Fruit fly (Drosophila melanogaster) whole organism, embryonic: Measurements from ENCODE around the gene CG8891.

Experiments used
- Abd-B ChIP-seq: fragments of 200-800 bp; sonication (Bioruptor generic); optimal IDR thresholded peaks from 2 replicates; lab custom pipeline; 2018; ENCODE audit warnings: missing biosample characterization, mild to moderate bottlenecking, missing genetic modification characterization, moderate library complexity
- Antp ChIP-seq: fragments of 200-800 bp; sonication (Bioruptor generic); optimal IDR thresholded peaks from 3 replicates; lab custom pipeline; 2016; ENCODE audit warnings: missing biosample characterization, missing genetic modification characterization
- CG10654 ChIP-seq: fragments of 200-800 bp; sonication (Bioruptor generic); optimal IDR thresholded peaks from 2 replicates; lab custom pipeline; 2016; ENCODE audit warnings: missing biosample characterization, missing genetic modification characterization
- CG11696 ChIP-seq: fragments of 200-800 bp; sonication (Bioruptor generic); IDR thresholded peaks from 2 replicates; pipeline ENCODE4 v1.3.6; 2022; ENCODE audit warnings: missing biosample characterization, missing genetic modification characterization
- CG12155 ChIP-seq: fragments of 200-800 bp; sonication (Bioruptor generic); optimal IDR thresholded peaks from 3 replicates; lab custom pipeline; 2016; ENCODE audit warnings: missing biosample characterization, missing genetic modification characterization
- CG12391 ChIP-seq: fragments of 200-800 bp; sonication (Bioruptor generic); optimal IDR thresholded peaks from 3 replicates; lab custom pipeline; 2018; ENCODE audit warnings: missing biosample characterization, mild to moderate bottlenecking, missing genetic modification characterization, moderate library complexity
- CG13624 ChIP-seq: fragments of 200-800 bp; sonication (Bioruptor generic); optimal IDR thresholded peaks from 2 replicates; lab custom pipeline; 2016; ENCODE audit warnings: missing biosample characterization, missing genetic modification characterization
- CG15479 ChIP-seq: fragments of 200-800 bp; sonication (Bioruptor generic); optimal IDR thresholded peaks from 3 replicates; lab custom pipeline; 2019; ENCODE audit warnings: missing biosample characterization, mild to moderate bottlenecking, missing genetic modification characterization, moderate library complexity
- CG15514 ChIP-seq: fragments of 200-800 bp; sonication (Bioruptor generic); optimal IDR thresholded peaks from 3 replicates; lab custom pipeline; 2017; ENCODE audit warnings: missing biosample characterization, missing genetic modification characterization, mild to moderate bottlenecking, moderate library complexity, missing genetic modification reagents
- CG17829 ChIP-seq: fragments of 200-800 bp; optimal IDR thresholded peaks from 2 replicates; lab custom pipeline; 2019; ENCODE audit warnings: missing biosample characterization, mild to moderate bottlenecking, missing genetic modification characterization, moderate library complexity
- CG18262 ChIP-seq: fragments of 200-800 bp; optimal IDR thresholded peaks from 3 replicates; lab custom pipeline; 2019; ENCODE audit warnings: missing biosample characterization, mild to moderate bottlenecking, missing genetic modification characterization, moderate library complexity
- CG30403 ChIP-seq: fragments of 200-800 bp; sonication (Bioruptor generic); optimal IDR thresholded peaks from 3 replicates; lab custom pipeline; 2016; ENCODE audit warnings: missing biosample characterization, missing genetic modification characterization
- CG34224 ChIP-seq: fragments of 200-800 bp; sonication (Bioruptor generic); IDR thresholded peaks from 3 replicates; pipeline ENCODE4 v1.3.6; 2022; ENCODE audit warnings: missing biosample characterization, missing genetic modification characterization; ENCODE audit not compliant: partially characterized antibody
- CG6175 ChIP-seq: fragments of 200-800 bp; sonication (Bioruptor generic); IDR thresholded peaks from 3 replicates; pipeline ENCODE4 v1.3.6; 2022; ENCODE audit warnings: missing biosample characterization, missing genetic modification characterization
- CG7928 ChIP-seq: fragments of 200-800 bp; sonication (Bioruptor generic); optimal IDR thresholded peaks from 2 replicates; lab custom pipeline; 2017; ENCODE audit warnings: missing biosample characterization, mild to moderate bottlenecking, missing genetic modification characterization
- CG7987 ChIP-seq: fragments of 200-800 bp; sonication (Bioruptor generic); optimal IDR thresholded peaks from 2 replicates; lab custom pipeline; 2018; ENCODE audit warnings: missing biosample characterization, mild to moderate bottlenecking, missing genetic modification characterization, moderate library complexity
- CG9727 ChIP-seq: fragments of 200-800 bp; sonication (Bioruptor generic); optimal IDR thresholded peaks from 3 replicates; lab custom pipeline; 2017; ENCODE audit warnings: missing biosample characterization, mild to moderate bottlenecking, missing genetic modification characterization
- E2f2 ChIP-seq: fragments of 200-800 bp; sonication (Bioruptor generic); IDR thresholded peaks from 2 replicates; pipeline ENCODE4 v1.3.6; 2022; ENCODE audit warnings: missing biosample characterization, missing genetic modification characterization
- Eip74EF ChIP-seq, 2 experiments: fragments of 200-800 bp in 1 of 2; fragments of >200 bp in 1 of 2; sonication (Bioruptor generic) in 1 of 2; optimal IDR thresholded peaks; 2 replicates each; lab custom pipeline; 2017 to 2019; ENCODE audit warnings: missing biosample characterization in 2 of 2, missing genetic modification characterization in 2 of 2, mild to moderate bottlenecking in 1 of 2, moderate library complexity in 1 of 2
- Hey ChIP-seq: fragments of 200-800 bp; sonication (Bioruptor generic); optimal IDR thresholded peaks from 3 replicates; lab custom pipeline; 2018; ENCODE audit warnings: missing biosample characterization, mild to moderate bottlenecking, missing genetic modification characterization
- MTF-1 ChIP-seq: fragments of 200-800 bp; sonication (Bioruptor generic); optimal IDR thresholded peaks from 2 replicates; lab custom pipeline; 2018; ENCODE audit warnings: missing biosample characterization, mild to moderate bottlenecking, missing genetic modification characterization, borderline replicate concordance
- Nf-YC ChIP-seq: fragments of 200-800 bp; optimal IDR thresholded peaks from 3 replicates; lab custom pipeline; 2019; ENCODE audit warnings: missing biosample characterization, mild to moderate bottlenecking, missing genetic modification characterization, moderate library complexity
- Opbp ChIP-seq: fragments of 200-800 bp; sonication (Bioruptor generic); IDR thresholded peaks from 3 replicates; pipeline ENCODE4 v1.3.6; 2022; ENCODE audit warnings: missing biosample characterization, missing genetic modification characterization; ENCODE audit not compliant: partially characterized antibody
- Trl ChIP-seq, 3 experiments: fragments of >200 bp in 2 of 3; fragments of 200-800 bp in 1 of 3; sonication (Bioruptor generic) in 1 of 3; optimal IDR thresholded peaks; 2 replicates in 1 of 3; 3 replicates in 2 of 3; lab custom pipeline; 2016 to 2017; ENCODE audit warnings: missing biosample characterization in 1 of 3, missing genetic modification characterization in 1 of 3
- Xbp1 ChIP-seq: fragments of 200-800 bp; sonication (Bioruptor generic); optimal IDR thresholded peaks from 3 replicates; lab custom pipeline; 2016; ENCODE audit warnings: missing biosample characterization, mild to moderate bottlenecking, missing genetic modification characterization
- YL-1 ChIP-seq: fragments of 200-800 bp; sonication (Bioruptor generic); optimal IDR thresholded peaks from 3 replicates; lab custom pipeline; 2017; ENCODE audit warnings: missing biosample characterization, mild to moderate bottlenecking, missing genetic modification characterization
- ac ChIP-seq: fragments of 200-800 bp; sonication (Bioruptor generic); optimal IDR thresholded peaks from 3 replicates; lab custom pipeline; 2017; ENCODE audit warnings: missing biosample characterization, mild to moderate bottlenecking, missing genetic modification characterization
- chinmo ChIP-seq: fragments of 200-800 bp; sonication (Bioruptor generic); IDR thresholded peaks from 4 replicates; pipeline ENCODE4 v1.3.6; 2022; ENCODE audit warnings: missing biosample characterization, missing genetic modification characterization; ENCODE audit not compliant: partially characterized antibody
- dmrt11E ChIP-seq: fragments of 200-800 bp; sonication (Bioruptor generic); optimal IDR thresholded peaks from 3 replicates; lab custom pipeline; 2018; ENCODE audit warnings: missing biosample characterization, mild to moderate bottlenecking, missing genetic modification characterization, moderate library complexity
- gcm ChIP-seq: fragments of 200-800 bp; sonication (Bioruptor generic); optimal IDR thresholded peaks from 2 replicates; lab custom pipeline; 2019; ENCODE audit warnings: missing biosample characterization, mild to moderate bottlenecking, missing genetic modification characterization, moderate library complexity
- gcm2 ChIP-seq: fragments of 200-800 bp; sonication (Bioruptor generic); optimal IDR thresholded peaks from 2 replicates; lab custom pipeline; 2016; ENCODE audit warnings: missing biosample characterization, missing genetic modification characterization
- grau ChIP-seq: fragments of 200-800 bp; optimal IDR thresholded peaks from 3 replicates; lab custom pipeline; 2019; ENCODE audit warnings: missing biosample characterization, mild to moderate bottlenecking, missing genetic modification characterization, moderate library complexity
- gro ChIP-seq: fragments of 200-800 bp; sonication (Bioruptor generic); optimal IDR thresholded peaks from 2 replicates; lab custom pipeline; 2016; ENCODE audit warnings: missing biosample characterization, missing genetic modification characterization
- knrl ChIP-seq: fragments of 200-800 bp; sonication (Bioruptor generic); IDR thresholded peaks from 3 replicates; pipeline ENCODE4 v1.3.6; 2022; ENCODE audit warnings: missing biosample characterization, missing genetic modification characterization; ENCODE audit not compliant: partially characterized antibody
- luna ChIP-seq: fragments of 200-800 bp; sonication (Bioruptor generic); optimal IDR thresholded peaks from 2 replicates; lab custom pipeline; 2016; ENCODE audit warnings: missing biosample characterization, missing genetic modification characterization
- maf-S ChIP-seq: fragments of 200-800 bp; sonication (Bioruptor generic); optimal IDR thresholded peaks from 2 replicates; lab custom pipeline; 2016; ENCODE audit warnings: missing biosample characterization, missing genetic modification characterization
- mam ChIP-seq: fragments of 200-800 bp; sonication (Bioruptor generic); optimal IDR thresholded peaks from 3 replicates; lab custom pipeline; 2016; ENCODE audit warnings: missing biosample characterization, missing genetic modification characterization
- nom ChIP-seq: fragments of 200-800 bp; sonication (Bioruptor generic); optimal IDR thresholded peaks from 2 replicates; lab custom pipeline; 2017; ENCODE audit warnings: missing biosample characterization, missing genetic modification characterization, mild to moderate bottlenecking, moderate library complexity, missing genetic modification reagents
- odd ChIP-seq: fragments of 200-800 bp; sonication (Bioruptor generic); optimal IDR thresholded peaks from 2 replicates; lab custom pipeline; 2017; ENCODE audit warnings: missing biosample characterization, mild to moderate bottlenecking, missing genetic modification characterization
- pan ChIP-seq, 4 experiments: fragments of >200 bp in 3 of 4; fragments of 200-800 bp in 1 of 4; sonication (Bioruptor generic) in 1 of 4; optimal IDR thresholded peaks in 3 of 4; IDR thresholded peaks in 1 of 4; 2 replicates each; pipeline versions ENCODE4 v1.3.6 to Lab custom; 2017 to 2022; ENCODE audit warnings: missing biosample characterization in 2 of 4, missing genetic modification characterization in 2 of 4, mixed read lengths in 1 of 4
- prd ChIP-seq, 3 experiments: fragments of >200 bp in 2 of 3; fragments of 200-800 bp in 1 of 3; sonication (Bioruptor generic) in 1 of 3; optimal IDR thresholded peaks in 2 of 3; IDR thresholded peaks in 1 of 3; 2 replicates in 2 of 3; 3 replicates in 1 of 3; pipeline versions ENCODE4 v1.3.6 to Lab custom; 2017 to 2022; ENCODE audit warnings: missing biosample characterization in 1 of 3, missing genetic modification characterization in 1 of 3
- pzg ChIP-seq: fragments of 200-800 bp; sonication (Bioruptor generic); optimal IDR thresholded peaks from 3 replicates; lab custom pipeline; 2018; ENCODE audit warnings: missing biosample characterization, mild to moderate bottlenecking, missing genetic modification characterization, moderate library complexity
- slbo ChIP-seq: fragments of 200-800 bp; sonication (Bioruptor generic); IDR thresholded peaks from 2 replicates; pipeline ENCODE4 v1.3.6; 2022; ENCODE audit warnings: missing biosample characterization, missing genetic modification characterization
- slou ChIP-seq: fragments of 200-800 bp; sonication (Bioruptor generic); optimal IDR thresholded peaks from 3 replicates; lab custom pipeline; 2016; ENCODE audit warnings: missing biosample characterization, missing genetic modification characterization
- ssp ChIP-seq: fragments of 200-800 bp; sonication (Bioruptor generic); IDR thresholded peaks from 2 replicates; pipeline ENCODE4 v1.3.6; 2022; ENCODE audit warnings: missing biosample characterization, missing genetic modification characterization
- zfh2 ChIP-seq: fragments of 200-800 bp; sonication (Bioruptor generic); optimal IDR thresholded peaks from 2 replicates; lab custom pipeline; 2016; ENCODE audit warnings: missing biosample characterization, missing genetic modification characterization

CG8891 gene

DNA sequence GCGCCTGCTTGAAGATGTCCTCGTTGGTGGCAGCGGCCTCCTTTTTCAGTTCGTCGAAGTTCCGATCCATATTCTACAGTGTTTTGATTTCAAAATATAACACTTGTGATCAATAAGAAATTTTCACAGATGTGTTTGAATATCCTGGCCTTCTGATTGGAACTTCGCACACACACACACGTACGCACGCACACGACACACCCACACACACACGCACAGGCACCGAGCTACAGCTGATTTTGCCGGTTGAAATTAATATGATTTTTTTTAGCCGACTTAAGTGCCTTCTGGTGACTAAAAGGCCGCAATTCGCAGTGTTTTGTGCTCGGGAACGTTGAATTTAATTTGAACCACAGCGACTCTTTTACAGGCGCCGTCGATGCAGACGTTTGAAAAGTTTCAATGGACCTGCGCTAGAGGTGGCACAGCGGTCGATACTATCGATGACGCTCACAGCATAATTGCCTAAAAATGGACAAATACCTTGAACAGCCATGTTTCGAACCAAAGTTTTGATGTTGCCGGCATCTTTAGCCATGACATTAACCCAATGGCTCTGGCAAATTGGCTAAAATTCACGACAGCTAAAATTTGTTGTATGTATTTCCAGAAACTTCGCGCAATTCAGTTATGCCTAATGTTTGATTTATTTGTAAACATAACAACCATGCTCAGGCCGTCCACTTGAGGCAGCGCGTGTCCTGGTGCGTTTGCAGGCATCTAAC lies 30.3 kb upstream of the CG8891 start, which contains the start of gene Rtnl1 (continued):
- TF ChIP-seq CG18262 (tag; lab: Kevin White, UChicago) = peak; percentile 22
- TF ChIP-seq Xbp1 = peak; percentile 52
- TF ChIP-seq gcm2 = peak; percentile 37
- TF ChIP-seq CG30403 (GFP tag; lab: Kevin White, UChicago) = peak; percentile 35
- peak; percentile 16 for TF ChIP-seq zfh2
- TF ChIP-seq dmrt11E (tag; lab: Kevin White, UChicago) = peak; percentile 18
- peak; percentile 99 for TF ChIP-seq pzg (GFP tag; lab: Kevin White, UChicago)
- TF ChIP-seq CG11696 (GFP tag; lab: Robert Waterston, UW) = no peak
- TF ChIP-seq luna (GFP tag; lab: Kevin White, UChicago) = peak; percentile 45
- TF ChIP-seq CG15479 (GFP tag; lab: Kevin White, UChicago) = peak; percentile 31
- TF ChIP-seq Trl (optimal IDR thresholded peaks at IDR 0.05; lab: Kevin White, UChicago) = no peak
- peak; percentile 22 for TF ChIP-seq Trl (GFP tag; optimal IDR thresholded peaks at IDR 0.05; lab: Kevin White, UChicago)
- TF ChIP-seq Eip74EF (GFP tag; optimal IDR thresholded peaks at IDR 0.05; lab: Kevin White, UChicago) = peak in 1 of 2 experiments; percentile 1
- TF ChIP-seq CG7987 = peak; percentile 56
- TF ChIP-seq ssp (GFP tag; lab: Robert Waterston, UW) = no peak
- TF ChIP-seq mam (GFP tag; lab: Kevin White, UChicago) = peak; percentile 32
- no peak for TF ChIP-seq ac (GFP tag; lab: Kevin White, UChicago)
- peak; percentile 72 for TF ChIP-seq YL-1 (GFP tag; lab: Kevin White, UChicago)
- TF ChIP-seq nom (GFP tag; lab: Kevin White, UChicago) = peak; percentile 30
- peak; percentile 84 for TF ChIP-seq CG15514 (GFP tag; lab: Kevin White, UChicago)
- peak; percentile 49 for TF ChIP-seq CG7928 (GFP tag; lab: Kevin White, UChicago)
- TF ChIP-seq maf-S = peak; percentile 2
- peak; percentile 52 for TF ChIP-seq CG12155 (GFP tag; lab: Kevin White, UChicago)
- TF ChIP-seq pan (optimal IDR thresholded peaks at IDR 0.05; lab: Kevin White, UChicago) = no peak
- peak in 1 of 2 experiments; percentile 88 for TF ChIP-seq pan (GFP tag; optimal IDR thresholded peaks at IDR 0.05 in 1 of 2, IDR thresholded peaks at IDR 0.05 in 1 of 2)
- TF ChIP-seq slbo (GFP tag; lab: Robert Waterston, UW) = peak; percentile 51; the same call in 1 of the 2 replicates
- no peak for TF ChIP-seq slou (GFP tag; lab: Kevin White, UChicago)
- TF ChIP-seq CG17829 = peak; percentile 68
- TF ChIP-seq grau (tag; lab: Kevin White, UChicago) = peak; percentile 37
- TF ChIP-seq CG12391 = peak; percentile 51
- peak; percentile 99 for TF ChIP-seq chinmo (GFP tag; lab: Robert Waterston, UW)
- peak; percentile 3 for TF ChIP-seq gcm (GFP tag; lab: Kevin White, UChicago)
- TF ChIP-seq odd (GFP tag; lab: Kevin White, UChicago) = no peak
- TF ChIP-seq CG10654 (GFP tag; lab: Kevin White, UChicago) = no peak
- peak; percentile 95 for TF ChIP-seq Opbp (GFP tag; lab: Robert Waterston, UW)
- TF ChIP-seq CG13624 (GFP tag; lab: Kevin White, UChicago) = peak; percentile 71
- 0 out of 3 replicates have a peak, but pooled peaks have one; percentile 7 for TF ChIP-seq CG6175 (GFP tag; lab: Robert Waterston, UW)
- TF ChIP-seq prd (optimal IDR thresholded peaks at IDR 0.05; lab: Kevin White, UChicago) = no peak
- no peak for TF ChIP-seq prd (GFP tag; IDR thresholded peaks at IDR 0.05; lab: Robert Waterston, UW)
- TF ChIP-seq CG34224 (GFP tag; lab: Robert Waterston, UW) = peak; percentile 90
- TF ChIP-seq MTF-1 (GFP tag; lab: Kevin White, UChicago) = no peak
- peak; percentile 84 for TF ChIP-seq gro (GFP tag; lab: Kevin White, UChicago)
- peak; percentile 67 for TF ChIP-seq Abd-B (GFP tag; lab: Kevin White, UChicago)
- TF ChIP-seq knrl = peak; percentile 92
- TF ChIP-seq CG9727 = peak; percentile 25
- TF ChIP-seq Hey (tag; lab: Kevin White, UChicago) = no peak
- peak; percentile 35 for TF ChIP-seq Antp (GFP tag; lab: Kevin White, UChicago)
- peak; percentile 93 for TF ChIP-seq E2f2 (GFP tag; lab: Robert Waterston, UW)
- peak; percentile 65 for TF ChIP-seq Nf-YC (tag; lab: Kevin White, UChicago)
